Worm (Caenorhabditis elegans) whole organism, L4 larva: ENCODE measurements around the gene sru-25.

Experiments
- pha-4 ChIP-seq, 2 experiments: fragments of 150-350 bp in 1 of 2; fragments of 200-800 bp in 1 of 2; sonication (Bioruptor generic) in 1 of 2; IDR thresholded peaks in 1 of 2; optimal IDR thresholded peaks in 1 of 2; 2 replicates each; pipeline versions ENCODE4 v1.3.6 to Lab custom; 2014 to 2022; ENCODE audit warnings: missing genetic modification characterization in 2 of 2, missing genetic modification reagents in 2 of 2, missing biosample characterization in 1 of 2, missing compliant biosample characterization in 1 of 2
- tra-1 ChIP-seq: fragments of 200-800 bp; sonication (Bioruptor generic); IDR thresholded peaks from 2 replicates; pipeline ENCODE4 v1.3.6; 2022; ENCODE audit warnings: missing genetic modification reagents, missing genetic modification characterization, missing compliant biosample characterization
- ztf-11 ChIP-seq: fragments of 150-350 bp; optimal IDR thresholded peaks from 2 replicates; lab custom pipeline; 2014; ENCODE audit warnings: missing biosample characterization, missing genetic modification characterization

DNA sequence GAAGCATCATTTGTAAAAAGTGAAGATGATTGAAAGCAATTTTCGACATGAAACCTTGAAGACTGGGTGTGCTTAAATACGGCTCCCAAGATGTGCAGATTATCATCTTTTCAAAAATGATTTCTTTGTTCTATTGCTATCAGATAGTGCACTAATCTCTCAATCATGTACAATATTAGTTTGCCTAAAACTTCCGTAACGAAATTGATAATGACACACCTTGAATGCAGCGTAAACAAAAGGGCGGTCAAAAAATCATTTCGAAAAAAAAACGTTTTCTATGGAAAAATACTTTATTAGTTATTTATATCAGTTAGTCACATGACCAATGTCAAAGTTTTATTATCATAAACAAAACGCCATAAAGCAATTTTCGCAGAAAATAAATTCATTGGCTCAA is 51.2 kb downstream of the sru-25 start, which contains the start of gene F48G7.5:
- TF ChIP-seq pha-4 (GFP tag; IDR thresholded peaks at IDR 0.05; lab: Robert Waterston, UW) (no peak), pha-4 (tag; optimal IDR thresholded peaks at IDR 0.05; lab: Kevin White, UChicago) (no peak), ztf-11 (no peak), tra-1 (GFP tag; lab: Robert Waterston, UW) (no peak)
